Fruit fly (Drosophila melanogaster) whole organism, wandering third instar larva: ENCODE results near the gene CG43774.

Source experiments
- CG32264 ChIP-seq: fragments of 200-800 bp; sonication (Bioruptor generic); optimal IDR thresholded peaks from 2 replicates; lab custom pipeline; 2016; ENCODE audit warnings: missing biosample characterization, missing genetic modification characterization
- CrebA ChIP-seq: fragments of 200-800 bp; sonication (Bioruptor generic); optimal IDR thresholded peaks from 2 replicates; lab custom pipeline; 2016; ENCODE audit warnings: missing biosample characterization, mild to moderate bottlenecking, missing genetic modification characterization, borderline replicate concordance
- Dfd ChIP-seq: fragments of >200 bp; optimal IDR thresholded peaks from 2 replicates; lab custom pipeline; 2017; ENCODE audit warnings: missing biosample characterization, missing genetic modification characterization
- Dif ChIP-seq: fragments of 200-275, 200-300 bp; sonication (Bioruptor generic); optimal IDR thresholded peaks from 2 replicates; lab custom pipeline; 2018; ENCODE audit warnings: missing biosample characterization, missing genetic modification characterization; ENCODE audit not compliant: partially characterized antibody
- GATAd ChIP-seq: sonication (Bioruptor generic); optimal IDR thresholded peaks from 2 replicates; lab custom pipeline; 2016; ENCODE audit warnings: missing biosample characterization, missing genetic modification characterization
- Hr78 ChIP-seq: fragments of >200 bp; optimal IDR thresholded peaks from 2 replicates; lab custom pipeline; 2017; ENCODE audit warnings: missing biosample characterization, missing genetic modification characterization
- Hr83 ChIP-seq: fragments of 200-300 bp; sonication (Bioruptor generic); optimal IDR thresholded peaks from 2 replicates; lab custom pipeline; 2016; ENCODE audit warnings: missing biosample characterization, mild to moderate bottlenecking, missing genetic modification characterization, moderate library complexity; ENCODE audit not compliant: poor library complexity, severe bottlenecking
- Jra ChIP-seq: sonication (Bioruptor generic); optimal IDR thresholded peaks from 2 replicates; lab custom pipeline; 2016; ENCODE audit warnings: missing biosample characterization, missing genetic modification characterization
- Mio ChIP-seq: sonication (Bioruptor generic); optimal IDR thresholded peaks from 2 replicates; lab custom pipeline; 2016; ENCODE audit warnings: missing biosample characterization, missing genetic modification characterization
- Myc ChIP-seq: fragments of >200 bp; optimal IDR thresholded peaks from 2 replicates; lab custom pipeline; 2017
- OdsH ChIP-seq: fragments of 200-800 bp; sonication (Bioruptor generic); optimal IDR thresholded peaks from 2 replicates; lab custom pipeline; 2016; ENCODE audit warnings: missing biosample characterization, mild to moderate bottlenecking, missing genetic modification characterization
- Rel ChIP-seq, 2 experiments: fragments of 200-800 bp; sonication (Bioruptor generic) in 1 of 2; optimal IDR thresholded peaks; 2 replicates in 1 of 2; 3 replicates in 1 of 2; lab custom pipeline; 2016 to 2019; ENCODE audit warnings: mild to moderate bottlenecking in 2 of 2, missing biosample characterization in 2 of 2, missing genetic modification characterization in 2 of 2, moderate library complexity in 1 of 2
- Sp1 ChIP-seq: fragments of 200-800 bp; sonication (Bioruptor generic); optimal IDR thresholded peaks from 3 replicates; lab custom pipeline; 2019; ENCODE audit warnings: missing biosample characterization, mild to moderate bottlenecking, missing genetic modification characterization, moderate library complexity
- Vsx2 ChIP-seq: fragments of 200-300, 225-300 bp; sonication (Bioruptor generic); optimal IDR thresholded peaks from 2 replicates; lab custom pipeline; 2018; ENCODE audit warnings: missing biosample characterization, missing genetic modification characterization; ENCODE audit not compliant: partially characterized antibody
- br ChIP-seq: fragments of 200-800 bp; sonication (Bioruptor generic); optimal IDR thresholded peaks from 2 replicates; lab custom pipeline; 2016; ENCODE audit warnings: missing biosample characterization, missing genetic modification characterization
- brk ChIP-seq: fragments of 200-800 bp; sonication (Bioruptor generic); optimal IDR thresholded peaks from 2 replicates; lab custom pipeline; 2016; ENCODE audit warnings: missing biosample characterization, mild to moderate bottlenecking, missing genetic modification characterization
- dl ChIP-seq, 2 experiments: fragments of 175-275, 200-275 bp in 1 of 2; fragments of 200-275 bp in 1 of 2; sonication (Bioruptor generic); optimal IDR thresholded peaks; lab custom pipeline; 2018; ENCODE audit warnings: mild to moderate bottlenecking in 2 of 2, missing biosample characterization in 2 of 2, missing genetic modification characterization in 2 of 2, moderate library complexity in 2 of 2; ENCODE audit not compliant: partially characterized antibody in 2 of 2, insufficient read depth in 1 of 2
- dsf ChIP-seq: sonication (Bioruptor generic); optimal IDR thresholded peaks from 2 replicates; lab custom pipeline; 2016; ENCODE audit warnings: missing biosample characterization, missing genetic modification characterization, borderline replicate concordance
- fru ChIP-seq: fragments of 200-800 bp; sonication (Bioruptor generic); optimal IDR thresholded peaks from 3 replicates; lab custom pipeline; 2016; ENCODE audit warnings: missing biosample characterization, mild to moderate bottlenecking, missing genetic modification characterization
- h ChIP-seq: fragments of 200-800 bp; sonication (Bioruptor generic); optimal IDR thresholded peaks from 3 replicates; lab custom pipeline; 2016; ENCODE audit warnings: missing biosample characterization, mild to moderate bottlenecking, missing genetic modification characterization
- lola ChIP-seq: fragments of >200 bp; optimal IDR thresholded peaks from 2 replicates; lab custom pipeline; 2017; ENCODE audit warnings: missing biosample characterization, missing genetic modification characterization
- pan ChIP-seq: fragments of >200 bp; optimal IDR thresholded peaks from 2 replicates; lab custom pipeline; 2017
- psq ChIP-seq: fragments of 200-800 bp; sonication (Bioruptor generic); optimal IDR thresholded peaks from 3 replicates; lab custom pipeline; 2017; ENCODE audit warnings: missing biosample characterization, mild to moderate bottlenecking, missing genetic modification characterization, moderate library complexity
- rgr ChIP-seq: fragments of 200-800 bp; sonication (Bioruptor generic); optimal IDR thresholded peaks from 3 replicates; lab custom pipeline; 2016; ENCODE audit warnings: missing biosample characterization, mild to moderate bottlenecking, missing genetic modification characterization
- sage ChIP-seq: fragments of 200-800 bp; sonication (Bioruptor generic); optimal IDR thresholded peaks from 2 replicates; lab custom pipeline; 2016; ENCODE audit warnings: missing biosample characterization, mild to moderate bottlenecking, missing genetic modification characterization
- sv ChIP-seq: fragments of 200-800 bp; sonication (Bioruptor generic); optimal IDR thresholded peaks from 3 replicates; lab custom pipeline; 2016; ENCODE audit warnings: missing biosample characterization, missing genetic modification characterization
- tai ChIP-seq: sonication (Bioruptor generic); optimal IDR thresholded peaks from 2 replicates; lab custom pipeline; 2016; ENCODE audit warnings: missing biosample characterization, missing genetic modification characterization
- usp ChIP-seq: fragments of >200 bp; optimal IDR thresholded peaks from 2 replicates; lab custom pipeline; 2017; ENCODE audit warnings: missing biosample characterization, missing genetic modification characterization
- woc ChIP-seq: sonication (Bioruptor generic); optimal IDR thresholded peaks from 2 replicates; lab custom pipeline; 2016; ENCODE audit warnings: missing biosample characterization, mild to moderate bottlenecking, missing genetic modification characterization

CG43774 gene

DNA sequence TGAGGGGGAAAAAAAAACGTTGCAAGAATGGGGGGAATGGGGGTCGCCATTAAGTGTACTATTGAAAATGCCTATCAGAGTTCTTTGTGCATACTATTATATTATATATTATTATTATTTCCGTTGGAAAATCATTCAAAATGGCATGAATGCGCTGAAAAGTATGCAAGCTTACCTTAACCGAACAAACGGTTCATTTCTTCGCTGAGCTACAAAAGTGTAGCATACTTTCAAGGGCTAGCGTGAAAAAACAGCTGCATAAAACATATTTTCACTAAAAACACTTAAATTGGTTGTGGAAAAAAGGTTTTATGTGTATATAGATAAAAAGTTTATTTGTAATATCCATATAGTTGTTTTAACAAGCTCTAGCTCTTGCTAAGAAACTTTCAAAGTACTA, 11.3 kb downstream of the CG43774 start:
- peak; percentile 61 for TF ChIP-seq Myc (lab: Kevin White, UChicago)
- TF ChIP-seq sage (GFP tag; lab: Kevin White, UChicago): no peak

DNA sequence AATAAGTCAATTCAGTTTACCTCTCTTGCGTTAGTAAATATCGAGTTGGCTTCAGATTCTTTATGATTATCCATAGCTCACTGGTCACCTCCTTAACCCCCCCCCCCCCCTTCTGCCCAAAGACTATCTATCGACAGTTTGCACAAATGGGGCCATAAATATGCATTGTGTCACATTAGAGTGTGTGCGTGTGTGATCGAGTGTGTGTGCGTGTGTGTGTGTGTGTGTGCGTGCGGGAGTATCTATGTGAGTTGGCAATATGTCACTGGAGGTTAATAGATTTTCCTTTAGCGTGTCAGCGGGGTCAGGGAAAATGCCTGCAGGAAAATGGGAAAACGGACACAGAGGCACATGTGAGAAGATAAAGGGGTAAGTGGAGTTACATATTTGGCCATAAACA, 11.7 kb downstream of the CG43774 start:
- no peak for TF ChIP-seq sage (GFP tag; lab: Kevin White, UChicago)
- TF ChIP-seq rgr: no peak
- TF ChIP-seq CrebA (GFP tag; lab: Kevin White, UChicago): no peak
- peak; percentile 67 for TF ChIP-seq Dfd (GFP tag; lab: Kevin White, UChicago)
- no peak for TF ChIP-seq Sp1 (GFP tag; lab: Kevin White, UChicago)
- TF ChIP-seq psq (GFP tag; lab: Kevin White, UChicago): no peak
- TF ChIP-seq brk (GFP tag; lab: Kevin White, UChicago): no peak
- TF ChIP-seq dl (GFP tag; optimal IDR thresholded peaks at IDR 0.05; lab: Kevin White, UChicago; ENCODE audit: insufficient read depth in 1 of 2, partially characterized antibody in 2 of 2): no peak
- TF ChIP-seq Mio (GFP tag; lab: Kevin White, UChicago): no peak

DNA sequence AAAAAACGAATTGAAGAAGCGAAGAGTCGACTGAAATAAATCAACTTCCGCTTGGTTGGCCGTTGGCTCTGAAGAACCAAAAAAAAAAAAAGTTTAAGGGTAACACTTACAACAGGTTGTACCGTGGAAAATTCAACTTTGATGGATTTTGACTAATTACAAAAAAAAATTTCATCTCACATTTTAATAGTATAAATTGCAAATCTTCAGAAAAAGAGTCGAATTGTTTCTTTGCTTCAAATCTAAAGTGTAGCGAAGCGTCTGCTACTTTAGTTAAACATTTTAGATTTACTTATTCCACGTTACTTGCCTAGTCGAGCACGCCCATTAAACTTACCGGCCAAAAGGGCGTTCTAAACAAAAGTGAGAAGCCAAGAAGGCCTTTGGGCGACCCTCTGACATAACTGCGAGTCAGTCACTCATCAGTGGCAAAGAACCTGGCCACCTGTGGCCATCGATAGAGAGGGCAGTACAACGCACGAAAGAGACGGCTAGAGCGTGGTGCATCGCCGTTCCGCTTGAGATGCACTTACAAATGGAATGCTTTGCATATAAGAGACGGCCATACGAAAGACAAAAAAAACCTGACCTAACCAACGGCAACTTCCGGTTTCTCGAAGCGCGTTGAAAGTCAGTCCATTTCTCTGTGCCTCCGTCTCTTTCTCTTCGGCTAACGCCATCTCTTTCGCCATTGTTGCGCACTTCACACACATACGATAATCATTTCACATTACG, 13.3 kb downstream of the CG43774 start:
- TF ChIP-seq psq (GFP tag; lab: Kevin White, UChicago) (no peak), woc (GFP tag; lab: Kevin White, UChicago) (no peak), pan (lab: Kevin White, UChicago) (no peak), dl (GFP tag; optimal IDR thresholded peaks at IDR 0.05; lab: Kevin White, UChicago; ENCODE audit: insufficient read depth in 1 of 2, partially characterized antibody in 2 of 2) (no peak)

DNA sequence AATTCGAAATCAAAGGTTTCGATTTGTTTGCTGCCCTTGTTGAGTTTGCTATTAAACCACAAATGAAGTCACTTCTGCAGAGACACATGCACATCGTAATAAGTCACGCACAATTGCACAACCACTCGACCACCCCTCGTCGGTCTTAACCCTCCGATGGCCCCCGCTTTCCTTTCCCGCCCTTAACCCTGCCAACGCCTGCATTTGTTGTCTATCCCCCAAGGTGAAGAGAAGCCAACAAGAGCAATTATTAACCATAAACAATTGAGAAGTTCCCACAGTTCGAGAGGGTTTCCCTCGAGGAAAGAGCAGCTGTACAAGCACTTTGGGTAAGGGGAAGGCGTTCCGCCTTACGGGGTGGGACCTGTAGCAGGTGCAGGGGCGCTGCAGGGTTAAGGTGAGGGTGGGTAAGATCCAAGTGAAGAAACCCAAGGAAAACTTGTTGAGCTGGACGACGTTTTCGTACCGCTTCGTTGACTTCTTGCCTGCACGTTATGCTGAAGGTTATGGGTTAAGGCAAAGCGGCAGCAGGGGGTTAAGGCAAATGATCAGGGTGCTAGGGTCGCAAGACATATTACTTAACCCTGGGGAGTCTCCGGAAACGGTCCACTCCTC, 15.0 kb downstream of the CG43774 start:
- TF ChIP-seq fru (GFP tag; lab: Kevin White, UChicago): no peak
- TF ChIP-seq br (GFP tag; lab: Kevin White, UChicago): no peak
- no peak for TF ChIP-seq h (GFP tag; lab: Kevin White, UChicago)
- TF ChIP-seq Dif: no peak
- no peak for TF ChIP-seq CrebA (GFP tag; lab: Kevin White, UChicago)
- no peak for TF ChIP-seq tai (GFP tag; lab: Kevin White, UChicago)
- TF ChIP-seq Dfd (GFP tag; lab: Kevin White, UChicago): no peak
- no peak for TF ChIP-seq Hr78 (GFP tag; lab: Kevin White, UChicago)
- TF ChIP-seq usp (GFP tag; lab: Kevin White, UChicago): no peak
- no peak for TF ChIP-seq brk (GFP tag; lab: Kevin White, UChicago)
- no peak for TF ChIP-seq Jra (GFP tag; lab: Kevin White, UChicago)
- TF ChIP-seq woc (GFP tag; lab: Kevin White, UChicago): no peak

DNA sequence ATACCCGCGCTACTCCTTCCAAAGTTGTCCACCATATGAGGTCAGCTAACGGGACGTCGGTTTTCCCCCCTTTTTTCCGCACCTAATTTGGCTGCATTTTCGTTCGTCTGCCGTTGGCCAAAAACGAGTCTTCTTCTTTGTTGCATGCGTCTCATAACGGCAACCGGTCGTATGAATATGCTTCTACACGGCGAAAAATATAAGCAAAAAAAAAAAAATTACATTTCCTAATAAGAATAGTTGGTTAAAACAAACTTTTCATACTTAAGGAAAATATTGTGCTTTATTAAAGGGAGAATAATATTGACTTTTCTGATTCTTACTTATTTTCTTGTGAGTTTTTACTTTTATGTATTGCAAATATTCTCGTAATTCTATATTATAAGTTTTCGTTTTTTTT, 16.6 kb downstream of the CG43774 start:
- TF ChIP-seq CG32264 (GFP tag; lab: Kevin White, UChicago): no peak
- TF ChIP-seq br (GFP tag; lab: Kevin White, UChicago): no peak
- TF ChIP-seq Vsx2 (GFP tag; lab: Kevin White, UChicago): no peak
- no peak for TF ChIP-seq h (GFP tag; lab: Kevin White, UChicago)
- TF ChIP-seq GATAd (GFP tag; lab: Kevin White, UChicago): no peak
- no peak for TF ChIP-seq OdsH (GFP tag; lab: Kevin White, UChicago)
- no peak for TF ChIP-seq brk (GFP tag; lab: Kevin White, UChicago)
- TF ChIP-seq sv (GFP tag; lab: Kevin White, UChicago): no peak
- no peak for TF ChIP-seq dsf
- no peak for TF ChIP-seq lola (GFP tag; lab: Kevin White, UChicago)
- no peak for TF ChIP-seq Myc (lab: Kevin White, UChicago)
- TF ChIP-seq Hr78 (GFP tag; lab: Kevin White, UChicago): no peak
- no peak for TF ChIP-seq Rel (GFP tag; optimal IDR thresholded peaks at IDR 0.05; lab: Kevin White, UChicago)
- TF ChIP-seq Rel (tag; optimal IDR thresholded peaks at IDR 0.05; lab: Kevin White, UChicago): no peak
- TF ChIP-seq psq (GFP tag; lab: Kevin White, UChicago): no peak
- no peak for TF ChIP-seq tai (GFP tag; lab: Kevin White, UChicago)
- no peak for TF ChIP-seq Hr83 (GFP tag; lab: Kevin White, UChicago)
- no peak for TF ChIP-seq rgr
